Worm (Caenorhabditis elegans) whole organism, young adult: Measurements from ENCODE around the gene swp-1.

ENCODE experiments used
- F33H1.4 ChIP-seq: fragments of 200-800 bp; sonication (Bioruptor generic); IDR thresholded peaks from 2 replicates; pipeline ENCODE4 v1.3.6; 2022; ENCODE audit warnings: missing genetic modification reagents, missing genetic modification characterization, missing compliant biosample characterization
- F39B2.1 ChIP-seq: fragments of 200-800 bp; sonication (Bioruptor generic); IDR thresholded peaks from 2 replicates; pipeline ENCODE4 v1.3.6; 2022; ENCODE audit warnings: missing genetic modification reagents, missing genetic modification characterization, missing compliant biosample characterization
- F49E8.2 ChIP-seq: sonication (generic microtip); optimal IDR thresholded peaks from 3 replicates; lab custom pipeline; 2017; ENCODE audit warnings: missing genetic modification characterization, mild to moderate bottlenecking, missing compliant biosample characterization, antibody characterized with exemption, moderate library complexity; ENCODE audit not compliant: insufficient read depth
- T07F8.4 ChIP-seq: sonication (generic microtip); optimal IDR thresholded peaks from 2 replicates; lab custom pipeline; 2016; ENCODE audit warnings: mild to moderate bottlenecking, missing genetic modification characterization, moderate library complexity, missing compliant biosample characterization
- Y53G8AR.9 ChIP-seq: fragments of 200-800 bp; sonication (Bioruptor generic); conservative IDR thresholded peaks from 2 replicates; pipeline ENCODE4 v1.3.6; 2022; ENCODE audit warnings: missing genetic modification reagents, missing genetic modification characterization, missing compliant biosample characterization
- Y56A3A.18 ChIP-seq: fragments of 200-800 bp; sonication (Bioruptor generic); IDR thresholded peaks from 2 replicates; pipeline ENCODE4 v1.3.6; 2022; ENCODE audit warnings: missing genetic modification reagents, missing genetic modification characterization, missing compliant biosample characterization
- Y79H2A.3 ChIP-seq: fragments of 200-800 bp; sonication (Bioruptor generic); conservative IDR thresholded peaks from 2 replicates; pipeline ENCODE4 v1.3.6; 2022; ENCODE audit warnings: missing genetic modification reagents, missing genetic modification characterization, missing compliant biosample characterization
- ZK185.1 ChIP-seq: sonication (generic microtip); optimal IDR thresholded peaks from 2 replicates; lab custom pipeline; 2016; ENCODE audit warnings: mild to moderate bottlenecking, missing genetic modification characterization, missing compliant biosample characterization; ENCODE audit not compliant: poor library complexity, severe bottlenecking
- akir-1 ChIP-seq: fragments of 200-800 bp; sonication (Bioruptor generic); optimal IDR thresholded peaks from 2 replicates; lab custom pipeline; 2018; ENCODE audit warnings: mild to moderate bottlenecking, missing genetic modification characterization, moderate library complexity, missing compliant biosample characterization
- atf-7 ChIP-seq: sonication (generic microtip); optimal IDR thresholded peaks from 2 replicates; lab custom pipeline; 2017; ENCODE audit warnings: mild to moderate bottlenecking, missing genetic modification characterization, missing compliant biosample characterization
- athp-1 ChIP-seq: sonication (generic microtip); optimal IDR thresholded peaks from 2 replicates; lab custom pipeline; 2017; ENCODE audit warnings: mild to moderate bottlenecking, missing genetic modification characterization, missing compliant biosample characterization
- attf-3 ChIP-seq: fragments of 200-800 bp; sonication (Bioruptor generic); conservative IDR thresholded peaks from 2 replicates; pipeline ENCODE4 v1.3.6; 2022; ENCODE audit warnings: missing genetic modification reagents, missing genetic modification characterization, missing compliant biosample characterization
- attf-5 ChIP-seq: fragments of 200-800 bp; sonication (Bioruptor generic); optimal IDR thresholded peaks from 2 replicates; lab custom pipeline; 2018; ENCODE audit warnings: mild to moderate bottlenecking, missing genetic modification characterization, missing compliant biosample characterization
- attf-6 ChIP-seq: fragments of 200-800 bp; sonication (Bioruptor generic); IDR thresholded peaks from 2 replicates; pipeline ENCODE4 v1.3.6; 2022; ENCODE audit warnings: missing genetic modification reagents, missing genetic modification characterization, missing compliant biosample characterization
- bed-1 ChIP-seq: fragments of 200-800 bp; sonication (Bioruptor generic); IDR thresholded peaks from 2 replicates; pipeline ENCODE4 v1.3.6; 2022; ENCODE audit warnings: missing genetic modification reagents, missing genetic modification characterization, missing compliant biosample characterization
- ccch-3 ChIP-seq: fragments of 200-800 bp; sonication (Bioruptor generic); optimal IDR thresholded peaks from 2 replicates; lab custom pipeline; 2018; ENCODE audit warnings: mild to moderate bottlenecking, missing genetic modification characterization, missing compliant biosample characterization
- ceh-100 ChIP-seq: fragments of 200-800 bp; sonication (Bioruptor generic); IDR thresholded peaks from 2 replicates; pipeline ENCODE4 v1.3.6; 2022; ENCODE audit warnings: missing genetic modification reagents, missing genetic modification characterization, missing compliant biosample characterization
- dpff-1 ChIP-seq: sonication (generic microtip); optimal IDR thresholded peaks from 2 replicates; lab custom pipeline; 2017; ENCODE audit warnings: mild to moderate bottlenecking, missing genetic modification characterization, missing compliant biosample characterization
- efl-1 ChIP-seq: fragments of 150-350 bp; optimal IDR thresholded peaks from 2 replicates; lab custom pipeline; 2014; ENCODE audit warnings: missing biosample characterization, missing genetic modification reagents, missing genetic modification characterization
- egl-18 ChIP-seq: fragments of 200-800 bp; sonication (Bioruptor generic); IDR thresholded peaks from 2 replicates; pipeline ENCODE4 v1.3.6; 2022; ENCODE audit warnings: missing genetic modification reagents, missing genetic modification characterization, missing compliant biosample characterization
- gei-17 ChIP-seq: fragments of 200-800 bp; sonication (Bioruptor generic); optimal IDR thresholded peaks from 2 replicates; lab custom pipeline; 2018; ENCODE audit warnings: mild to moderate bottlenecking, missing genetic modification characterization, missing compliant biosample characterization
- lag-1 ChIP-seq: fragments of 200-800 bp; sonication (Bioruptor generic); IDR thresholded peaks from 2 replicates; pipeline ENCODE4 v1.3.6; 2022; ENCODE audit warnings: missing genetic modification reagents, missing genetic modification characterization, missing compliant biosample characterization
- let-607 ChIP-seq, 2 experiments: fragments of 200-800 bp in 1 of 2; sonication (Bioruptor generic) in 1 of 2; sonication (generic microtip) in 1 of 2; optimal IDR thresholded peaks; 2 replicates each; lab custom pipeline; 2016 to 2018; ENCODE audit warnings: mild to moderate bottlenecking in 2 of 2, missing compliant biosample characterization in 2 of 2, missing genetic modification characterization in 2 of 2, moderate library complexity in 2 of 2, missing genotype in 1 of 2
- lin-35 ChIP-seq, 3 experiments: fragments of 150-350 bp in 2 of 3; sonication (generic microtip) in 1 of 3; optimal IDR thresholded peaks; 2 replicates each; lab custom pipeline; 2014 to 2018; ENCODE audit warnings: missing biosample characterization in 3 of 3, missing genetic modification characterization in 3 of 3, missing genetic modification reagents in 3 of 3
- lin-40 ChIP-seq: sonication (generic microtip); optimal IDR thresholded peaks from 2 replicates; lab custom pipeline; 2016; ENCODE audit warnings: missing genetic modification characterization, mild to moderate bottlenecking, missing compliant biosample characterization, missing genotype, missing genetic modification reagents
- lin-54 ChIP-seq: fragments of 200-800 bp; sonication (Bioruptor generic); optimal IDR thresholded peaks from 2 replicates; lab custom pipeline; 2018; ENCODE audit warnings: mild to moderate bottlenecking, missing genetic modification characterization, missing compliant biosample characterization
- lir-1 ChIP-seq: fragments of 200-800 bp; sonication (Bioruptor generic); conservative IDR thresholded peaks from 2 replicates; pipeline ENCODE4 v1.3.6; 2022; ENCODE audit warnings: missing genetic modification reagents, missing genetic modification characterization, missing compliant biosample characterization
- lsy-27 ChIP-seq: sonication (generic microtip); optimal IDR thresholded peaks from 2 replicates; lab custom pipeline; 2017; ENCODE audit warnings: missing genetic modification characterization, mild to moderate bottlenecking, missing compliant biosample characterization, antibody characterized with exemption, missing genotype, borderline replicate concordance; ENCODE audit not compliant: insufficient read depth
- madf-10 ChIP-seq: sonication (generic microtip); optimal IDR thresholded peaks from 2 replicates; lab custom pipeline; 2016; ENCODE audit warnings: mild to moderate bottlenecking, missing genetic modification characterization, missing compliant biosample characterization
- madf-3 ChIP-seq: fragments of 200-800 bp; sonication (Bioruptor generic); IDR thresholded peaks from 2 replicates; pipeline ENCODE4 v1.3.6; 2022; ENCODE audit warnings: missing genetic modification reagents, missing genetic modification characterization, missing compliant biosample characterization
- madf-8 ChIP-seq: fragments of 200-800 bp; sonication (Bioruptor generic); conservative IDR thresholded peaks from 2 replicates; pipeline ENCODE4 v1.3.6; 2022; ENCODE audit warnings: missing genetic modification reagents, missing genetic modification characterization, missing compliant biosample characterization
- mes-4 ChIP-seq: sonication (generic microtip); optimal IDR thresholded peaks from 2 replicates; lab custom pipeline; 2016; ENCODE audit warnings: missing genotype, missing genetic modification characterization, missing compliant biosample characterization
- mxl-1 ChIP-seq: sonication (generic microtip); optimal IDR thresholded peaks from 2 replicates; lab custom pipeline; 2016; ENCODE audit warnings: missing genetic modification characterization, missing compliant biosample characterization
- nfya-2 ChIP-seq: fragments of 200-800 bp; sonication (Bioruptor generic); IDR thresholded peaks from 2 replicates; pipeline ENCODE4 v1.3.6; 2022; ENCODE audit warnings: missing genetic modification reagents, missing genetic modification characterization, missing compliant biosample characterization
- rcor-1 ChIP-seq: fragments of 200-800 bp; sonication (Bioruptor generic); IDR thresholded peaks from 2 replicates; pipeline ENCODE4 v1.3.6; 2022; ENCODE audit warnings: missing genetic modification reagents, missing genetic modification characterization, missing compliant biosample characterization
- repo-1 ChIP-seq: sonication (generic microtip); optimal IDR thresholded peaks from 2 replicates; lab custom pipeline; 2017; ENCODE audit warnings: mild to moderate bottlenecking, missing genetic modification characterization, missing compliant biosample characterization
- sdz-38 ChIP-seq: sonication (generic microtip); optimal IDR thresholded peaks from 2 replicates; lab custom pipeline; 2016; ENCODE audit warnings: missing genotype, missing genetic modification characterization, missing compliant biosample characterization
- snpc-1.3 ChIP-seq: sonication (generic microtip); optimal IDR thresholded peaks from 2 replicates; lab custom pipeline; 2017; ENCODE audit warnings: missing genetic modification characterization, mild to moderate bottlenecking, missing compliant biosample characterization, antibody characterized with exemption, moderate library complexity, missing genotype, missing genetic modification reagents; ENCODE audit not compliant: insufficient read depth
- somi-1 ChIP-seq: fragments of 200-800 bp; sonication (Bioruptor generic); optimal IDR thresholded peaks from 2 replicates; lab custom pipeline; 2018; ENCODE audit warnings: mild to moderate bottlenecking, missing genetic modification characterization, missing compliant biosample characterization
- tlf-1 ChIP-seq: fragments of 200-800 bp; sonication (Bioruptor generic); optimal IDR thresholded peaks from 2 replicates; lab custom pipeline; 2018; ENCODE audit warnings: mild to moderate bottlenecking, missing genetic modification characterization, missing compliant biosample characterization
- unc-62 ChIP-seq: fragments of 150-350 bp; optimal IDR thresholded peaks from 2 replicates; lab custom pipeline; 2014; ENCODE audit warnings: missing biosample characterization, missing genetic modification reagents, missing genetic modification characterization
- xnd-1 ChIP-seq: sonication (generic microtip); optimal IDR thresholded peaks from 2 replicates; lab custom pipeline; 2016; ENCODE audit warnings: missing genotype, missing genetic modification reagents, missing genetic modification characterization, missing compliant biosample characterization
- zfh-2 ChIP-seq: fragments of 200-800 bp; sonication (Bioruptor generic); conservative IDR thresholded peaks from 2 replicates; pipeline ENCODE4 v1.3.6; 2022; ENCODE audit warnings: missing genetic modification reagents, missing genetic modification characterization, missing compliant biosample characterization
- ztf-18 ChIP-seq: sonication (generic microtip); optimal IDR thresholded peaks from 2 replicates; lab custom pipeline; 2016; ENCODE audit warnings: missing genotype, mild to moderate bottlenecking, missing genetic modification characterization, missing compliant biosample characterization
- ztf-3 ChIP-seq: fragments of 200-800 bp; sonication (Bioruptor generic); optimal IDR thresholded peaks from 2 replicates; lab custom pipeline; 2018; ENCODE audit warnings: mild to moderate bottlenecking, missing genetic modification characterization, missing compliant biosample characterization

Gene swp-1

DNA sequence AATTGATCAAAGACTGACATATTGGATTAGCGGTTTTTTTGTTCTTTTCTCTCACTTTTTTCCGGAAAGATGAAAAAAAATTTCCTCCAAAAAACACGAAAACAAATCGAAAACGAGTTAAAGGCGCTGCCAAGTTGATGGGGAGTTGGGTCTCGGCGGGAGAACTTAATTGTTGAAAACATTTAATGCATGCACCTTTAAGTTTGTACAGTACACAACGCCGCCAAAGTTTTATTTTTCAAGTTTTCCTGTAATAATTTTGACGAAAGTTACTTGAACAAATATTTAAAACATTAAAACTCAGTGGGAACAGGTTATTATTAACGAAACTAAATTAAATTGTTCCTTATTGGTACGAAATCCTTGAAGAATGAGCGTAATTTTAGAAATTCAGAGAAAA lies 3.8 kb downstream of the swp-1 start (continued):
- TF ChIP-seq egl-18 (GFP tag; lab: Robert Waterston, UW): no peak
- no peak for TF ChIP-seq lin-35 (GFP tag; optimal IDR thresholded peaks at IDR 0.05; lab: Kevin White, UChicago)
- no peak for TF ChIP-seq lin-54 (GFP tag; lab: Kevin White, UChicago)
- TF ChIP-seq somi-1 (GFP tag; lab: Kevin White, UChicago): no peak
- no peak for TF ChIP-seq lir-1
- TF ChIP-seq efl-1 (GFP tag; lab: Kevin White, UChicago): peak; percentile 83
- TF ChIP-seq F33H1.4 (GFP tag; lab: Robert Waterston, UW): peak; percentile 79
- peak; percentile 49 for TF ChIP-seq madf-8 (GFP tag; lab: Robert Waterston, UW)
- TF ChIP-seq dpff-1 (tag; lab: Kevin White, UChicago): no peak
- TF ChIP-seq akir-1 (GFP tag; lab: Kevin White, UChicago): no peak
- no peak for TF ChIP-seq mxl-1 (tag; lab: Kevin White, UChicago)

DNA sequence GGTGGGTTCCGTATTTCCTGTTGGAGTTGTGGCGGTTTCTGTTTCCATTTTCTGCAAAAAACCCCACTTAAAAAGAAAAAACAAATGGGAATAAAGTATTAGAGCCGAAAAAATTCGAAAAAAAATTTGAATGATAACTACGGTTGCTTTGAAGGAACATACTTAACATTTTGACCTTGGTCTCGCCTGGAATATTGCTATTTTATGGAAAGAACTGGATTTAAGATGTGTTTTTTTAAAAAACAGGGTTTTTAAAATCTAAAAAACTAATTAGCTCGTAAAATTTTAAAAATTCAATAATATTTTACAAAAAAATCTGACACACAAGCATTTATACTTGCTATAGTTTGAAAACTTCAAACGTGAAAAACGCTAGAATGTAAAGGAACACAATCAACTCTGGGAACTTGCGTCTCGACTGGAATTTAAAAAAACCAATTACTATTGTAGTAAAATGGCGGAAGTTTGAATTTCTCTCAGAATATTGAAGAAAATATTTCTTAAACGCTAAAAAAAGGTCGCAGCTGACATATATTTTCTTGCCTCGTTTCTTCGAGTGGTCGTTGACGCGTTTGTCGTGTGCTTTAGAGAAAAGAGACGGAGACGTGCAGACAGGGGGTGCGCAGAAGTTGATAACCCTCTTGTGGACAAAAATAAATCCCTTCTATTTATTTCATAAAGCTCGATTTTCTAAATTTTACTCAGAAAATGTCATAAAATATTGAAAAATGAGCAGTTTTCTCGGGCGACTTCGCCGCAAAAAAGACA lies 7.2 kb downstream of the swp-1 start, which contains the start of the genes lgg-3 and rgs-5:
TSS of gene lgg-3 (minus strand) at position 51 of the 768 bp plus-strand sequence.
TSS of gene rgs-5 (plus strand) at position 593 of the 768 bp plus-strand sequence.
- TF ChIP-seq let-607 (tag; optimal IDR thresholded peaks at IDR 0.05; lab: Kevin White, UChicago) (no peak), mes-4 (tag; lab: Kevin White, UChicago) (no peak), attf-3 (GFP tag; lab: Robert Waterston, UW) (no peak), attf-6 (GFP tag; lab: Robert Waterston, UW) (no peak), sdz-38 (tag; lab: Kevin White, UChicago) (no peak), unc-62 (GFP tag; lab: Kevin White, UChicago) (no peak), attf-5 (GFP tag; lab: Kevin White, UChicago) (peak; percentile 65), ztf-18 (peak; percentile 72), athp-1 (tag; lab: Kevin White, UChicago) (peak; percentile 13), egl-18 (GFP tag; lab: Robert Waterston, UW) (no peak), snpc-1.3 (tag; lab: Kevin White, UChicago) (peak; percentile 3), lin-35 (GFP tag; optimal IDR thresholded peaks at IDR 0.05; lab: Kevin White, UChicago) (peak in 1 of 3 experiments; percentile 30), lsy-27 (tag; lab: Kevin White, UChicago) (no peak), F33H1.4 (GFP tag; lab: Robert Waterston, UW) (peak; percentile 85), ztf-3 (GFP tag; lab: Kevin White, UChicago) (no peak), atf-7 (tag; lab: Kevin White, UChicago) (no peak), Y56A3A.18 (GFP tag; lab: Robert Waterston, UW) (no peak), zfh-2 (GFP tag; lab: Robert Waterston, UW) (no peak), ceh-100 (GFP tag; lab: Robert Waterston, UW) (no peak), ZK185.1 (no peak), nfya-2 (GFP tag; lab: Robert Waterston, UW) (no peak), ccch-3 (GFP tag; lab: Kevin White, UChicago) (no peak), madf-10 (tag; lab: Kevin White, UChicago) (no peak), tlf-1 (peak; percentile 44), xnd-1 (tag; lab: Kevin White, UChicago) (peak; percentile 91), T07F8.4 (tag; lab: Kevin White, UChicago) (no peak), rcor-1 (peak; percentile 39; the same call in 1 of the 2 replicates), F49E8.2 (no peak), F39B2.1 (GFP tag; lab: Robert Waterston, UW) (no peak), lin-40 (tag; lab: Kevin White, UChicago) (no peak), madf-3 (no peak), Y79H2A.3 (GFP tag; lab: Robert Waterston, UW) (no peak), Y53G8AR.9 (GFP tag; lab: Robert Waterston, UW) (no peak), lag-1 (GFP tag; lab: Robert Waterston, UW) (no peak), bed-1 (GFP tag; lab: Robert Waterston, UW) (no peak), repo-1 (tag; lab: Kevin White, UChicago) (no peak), gei-17 (GFP tag; lab: Kevin White, UChicago) (no peak)
